Fruit fly (Drosophila melanogaster) whole organism, wandering third instar larva: Measurements from ENCODE around the gene CG12301.

Experiments
- Abd-B ChIP-seq: fragments of >200 bp; optimal IDR thresholded peaks from 2 replicates; lab custom pipeline; 2017; ENCODE audit warnings: missing biosample characterization, missing genetic modification characterization
- CG32264 ChIP-seq: fragments of 200-800 bp; sonication (Bioruptor generic); optimal IDR thresholded peaks from 2 replicates; lab custom pipeline; 2016; ENCODE audit warnings: missing biosample characterization, missing genetic modification characterization
- CG9705 ChIP-seq: fragments of 200-800 bp; sonication (Bioruptor generic); optimal IDR thresholded peaks from 2 replicates; lab custom pipeline; 2018; ENCODE audit warnings: missing biosample characterization, mild to moderate bottlenecking, missing genetic modification characterization
- CrebA ChIP-seq: fragments of 200-800 bp; sonication (Bioruptor generic); optimal IDR thresholded peaks from 2 replicates; lab custom pipeline; 2016; ENCODE audit warnings: missing biosample characterization, mild to moderate bottlenecking, missing genetic modification characterization, borderline replicate concordance
- Dfd ChIP-seq: fragments of >200 bp; optimal IDR thresholded peaks from 2 replicates; lab custom pipeline; 2017; ENCODE audit warnings: missing biosample characterization, missing genetic modification characterization
- Dif ChIP-seq: fragments of 200-275, 200-300 bp; sonication (Bioruptor generic); optimal IDR thresholded peaks from 2 replicates; lab custom pipeline; 2018; ENCODE audit warnings: missing biosample characterization, missing genetic modification characterization; ENCODE audit not compliant: partially characterized antibody
- GATAd ChIP-seq: sonication (Bioruptor generic); optimal IDR thresholded peaks from 2 replicates; lab custom pipeline; 2016; ENCODE audit warnings: missing biosample characterization, missing genetic modification characterization
- HLH106 ChIP-seq: fragments of 200-800 bp; optimal IDR thresholded peaks from 3 replicates; lab custom pipeline; 2019; ENCODE audit warnings: missing biosample characterization, mild to moderate bottlenecking, missing genetic modification characterization, moderate library complexity
- Hnf4 ChIP-seq: fragments of 200-800 bp; sonication (Bioruptor generic); optimal IDR thresholded peaks from 2 replicates; lab custom pipeline; 2016; ENCODE audit warnings: missing biosample characterization, mild to moderate bottlenecking, missing genetic modification characterization
- Hr78 ChIP-seq: fragments of >200 bp; optimal IDR thresholded peaks from 2 replicates; lab custom pipeline; 2017; ENCODE audit warnings: missing biosample characterization, missing genetic modification characterization
- Hr83 ChIP-seq: fragments of 200-300 bp; sonication (Bioruptor generic); optimal IDR thresholded peaks from 2 replicates; lab custom pipeline; 2016; ENCODE audit warnings: missing biosample characterization, mild to moderate bottlenecking, missing genetic modification characterization, moderate library complexity; ENCODE audit not compliant: poor library complexity, severe bottlenecking
- Jra ChIP-seq: sonication (Bioruptor generic); optimal IDR thresholded peaks from 2 replicates; lab custom pipeline; 2016; ENCODE audit warnings: missing biosample characterization, missing genetic modification characterization
- Mio ChIP-seq: sonication (Bioruptor generic); optimal IDR thresholded peaks from 2 replicates; lab custom pipeline; 2016; ENCODE audit warnings: missing biosample characterization, missing genetic modification characterization
- Myc ChIP-seq: fragments of >200 bp; optimal IDR thresholded peaks from 2 replicates; lab custom pipeline; 2017
- N ChIP-seq: fragments of >200 bp; optimal IDR thresholded peaks from 2 replicates; lab custom pipeline; 2018; ENCODE audit warnings: missing biosample characterization, missing external identifiers, missing genetic modification characterization
- OdsH ChIP-seq: fragments of 200-800 bp; sonication (Bioruptor generic); optimal IDR thresholded peaks from 2 replicates; lab custom pipeline; 2016; ENCODE audit warnings: missing biosample characterization, mild to moderate bottlenecking, missing genetic modification characterization
- Rel ChIP-seq, 2 experiments: fragments of 200-800 bp; sonication (Bioruptor generic) in 1 of 2; optimal IDR thresholded peaks; 2 replicates in 1 of 2; 3 replicates in 1 of 2; lab custom pipeline; 2016 to 2019; ENCODE audit warnings: mild to moderate bottlenecking in 2 of 2, missing biosample characterization in 2 of 2, missing genetic modification characterization in 2 of 2, moderate library complexity in 1 of 2
- Sp1 ChIP-seq: fragments of 200-800 bp; sonication (Bioruptor generic); optimal IDR thresholded peaks from 3 replicates; lab custom pipeline; 2019; ENCODE audit warnings: missing biosample characterization, mild to moderate bottlenecking, missing genetic modification characterization, moderate library complexity
- Vsx2 ChIP-seq: fragments of 200-300, 225-300 bp; sonication (Bioruptor generic); optimal IDR thresholded peaks from 2 replicates; lab custom pipeline; 2018; ENCODE audit warnings: missing biosample characterization, missing genetic modification characterization; ENCODE audit not compliant: partially characterized antibody
- br ChIP-seq: fragments of 200-800 bp; sonication (Bioruptor generic); optimal IDR thresholded peaks from 2 replicates; lab custom pipeline; 2016; ENCODE audit warnings: missing biosample characterization, missing genetic modification characterization
- brk ChIP-seq: fragments of 200-800 bp; sonication (Bioruptor generic); optimal IDR thresholded peaks from 2 replicates; lab custom pipeline; 2016; ENCODE audit warnings: missing biosample characterization, mild to moderate bottlenecking, missing genetic modification characterization
- dl ChIP-seq, 2 experiments: fragments of 175-275, 200-275 bp in 1 of 2; fragments of 200-275 bp in 1 of 2; sonication (Bioruptor generic); optimal IDR thresholded peaks; lab custom pipeline; 2018; ENCODE audit warnings: mild to moderate bottlenecking in 2 of 2, missing biosample characterization in 2 of 2, missing genetic modification characterization in 2 of 2, moderate library complexity in 2 of 2; ENCODE audit not compliant: partially characterized antibody in 2 of 2, insufficient read depth in 1 of 2
- dmrt93B ChIP-seq: fragments of 200-800 bp; sonication (Bioruptor generic); optimal IDR thresholded peaks from 2 replicates; lab custom pipeline; 2018; ENCODE audit warnings: missing biosample characterization, mild to moderate bottlenecking, missing genetic modification characterization
- dsf ChIP-seq: sonication (Bioruptor generic); optimal IDR thresholded peaks from 2 replicates; lab custom pipeline; 2016; ENCODE audit warnings: missing biosample characterization, missing genetic modification characterization, borderline replicate concordance
- ey ChIP-seq: fragments of 200-800 bp; sonication (Bioruptor generic); optimal IDR thresholded peaks from 2 replicates; lab custom pipeline; 2016; ENCODE audit warnings: missing biosample characterization, missing genetic modification characterization
- foxo ChIP-seq, 2 experiments: fragments of 200-800 bp; sonication (Bioruptor generic); optimal IDR thresholded peaks; 2 replicates in 1 of 2; 3 replicates in 1 of 2; lab custom pipeline; 2016 to 2017; ENCODE audit warnings: missing biosample characterization in 2 of 2, missing genetic modification characterization in 2 of 2
- fru ChIP-seq: fragments of 200-800 bp; sonication (Bioruptor generic); optimal IDR thresholded peaks from 3 replicates; lab custom pipeline; 2016; ENCODE audit warnings: missing biosample characterization, mild to moderate bottlenecking, missing genetic modification characterization
- h ChIP-seq: fragments of 200-800 bp; sonication (Bioruptor generic); optimal IDR thresholded peaks from 3 replicates; lab custom pipeline; 2016; ENCODE audit warnings: missing biosample characterization, mild to moderate bottlenecking, missing genetic modification characterization
- jim ChIP-seq: fragments of 175-275, 200-325 bp; sonication (Bioruptor generic); optimal IDR thresholded peaks from 2 replicates; lab custom pipeline; 2016; ENCODE audit warnings: missing biosample characterization, mild to moderate bottlenecking, missing genetic modification characterization
- lola ChIP-seq: fragments of >200 bp; optimal IDR thresholded peaks from 2 replicates; lab custom pipeline; 2017; ENCODE audit warnings: missing biosample characterization, missing genetic modification characterization
- pan ChIP-seq: fragments of >200 bp; optimal IDR thresholded peaks from 2 replicates; lab custom pipeline; 2017
- psq ChIP-seq: fragments of 200-800 bp; sonication (Bioruptor generic); optimal IDR thresholded peaks from 3 replicates; lab custom pipeline; 2017; ENCODE audit warnings: missing biosample characterization, mild to moderate bottlenecking, missing genetic modification characterization, moderate library complexity
- rgr ChIP-seq: fragments of 200-800 bp; sonication (Bioruptor generic); optimal IDR thresholded peaks from 3 replicates; lab custom pipeline; 2016; ENCODE audit warnings: missing biosample characterization, mild to moderate bottlenecking, missing genetic modification characterization
- sage ChIP-seq: fragments of 200-800 bp; sonication (Bioruptor generic); optimal IDR thresholded peaks from 2 replicates; lab custom pipeline; 2016; ENCODE audit warnings: missing biosample characterization, mild to moderate bottlenecking, missing genetic modification characterization
- sv ChIP-seq: fragments of 200-800 bp; sonication (Bioruptor generic); optimal IDR thresholded peaks from 3 replicates; lab custom pipeline; 2016; ENCODE audit warnings: missing biosample characterization, missing genetic modification characterization
- tai ChIP-seq: sonication (Bioruptor generic); optimal IDR thresholded peaks from 2 replicates; lab custom pipeline; 2016; ENCODE audit warnings: missing biosample characterization, missing genetic modification characterization
- usp ChIP-seq: fragments of >200 bp; optimal IDR thresholded peaks from 2 replicates; lab custom pipeline; 2017; ENCODE audit warnings: missing biosample characterization, missing genetic modification characterization
- woc ChIP-seq: sonication (Bioruptor generic); optimal IDR thresholded peaks from 2 replicates; lab custom pipeline; 2016; ENCODE audit warnings: missing biosample characterization, mild to moderate bottlenecking, missing genetic modification characterization

CG12301 gene

dm6 chr3L:15532368-15533030 lies 48.1 kb upstream of the CG12301 start (continued):
- TF ChIP-seq dl (GFP tag; optimal IDR thresholded peaks at IDR 0.05; lab: Kevin White, UChicago; ENCODE audit: insufficient read depth in 1 of 2, partially characterized antibody in 2 of 2), result peak; percentile 58 to 72
- peak; percentile 36 for TF ChIP-seq ey (GFP tag; lab: Kevin White, UChicago)
- TF ChIP-seq N (GFP tag; lab: Kevin White, UChicago), result no peak

- TF ChIP-seq dl (GFP tag; optimal IDR thresholded peaks at IDR 0.05; lab: Kevin White, UChicago; ENCODE audit: insufficient read depth in 1 of 2, partially characterized antibody in 2 of 2) (no peak), fru (GFP tag; lab: Kevin White, UChicago) (peak; percentile 92), GATAd (no peak), br (GFP tag; lab: Kevin White, UChicago) (peak; percentile 92), N (GFP tag; lab: Kevin White, UChicago) (no peak), Hr78 (no peak), Hnf4 (GFP tag; lab: Kevin White, UChicago) (peak; percentile 63), CG32264 (peak; percentile 55), OdsH (peak; percentile 92), tai (peak; percentile 80), Dfd (no peak), CG9705 (peak; percentile 65), pan (lab: Kevin White, UChicago) (no peak), Vsx2 (GFP tag; lab: Kevin White, UChicago) (no peak), brk (GFP tag; lab: Kevin White, UChicago) (peak; percentile 8), Hr83 (GFP tag; lab: Kevin White, UChicago) (no peak), lola (GFP tag; lab: Kevin White, UChicago) (no peak), CrebA (GFP tag; lab: Kevin White, UChicago) (peak; percentile 60), Mio (GFP tag; lab: Kevin White, UChicago) (peak; percentile 23), ey (GFP tag; lab: Kevin White, UChicago) (peak; percentile 93), Abd-B (no peak), Dif (peak; percentile 1), sv (no peak), HLH106 (peak; percentile 89), woc (GFP tag; lab: Kevin White, UChicago) (peak; percentile 93), dsf (no peak), rgr (GFP tag; lab: Kevin White, UChicago) (peak; percentile 89), h (GFP tag; lab: Kevin White, UChicago) (peak; percentile 93), Rel (GFP tag; optimal IDR thresholded peaks at IDR 0.05; lab: Kevin White, UChicago) (peak; percentile 45), Rel (tag; optimal IDR thresholded peaks at IDR 0.05; lab: Kevin White, UChicago) (peak; percentile 84), Myc (lab: Kevin White, UChicago) (no peak), dmrt93B (peak; percentile 84), usp (GFP tag; lab: Kevin White, UChicago) (no peak), foxo (GFP tag; optimal IDR thresholded peaks at IDR 0.05; lab: Kevin White, UChicago) (peak; percentile 59 to 92), jim (GFP tag; lab: Kevin White, UChicago) (no peak), Sp1 (GFP tag; lab: Kevin White, UChicago) (peak; percentile 86), sage (GFP tag; lab: Kevin White, UChicago) (peak; percentile 76), Jra (GFP tag; lab: Kevin White, UChicago) (peak; percentile 62), psq (peak; percentile 74)
These were observed 47.0 kb upstream of the CG12301 start for dm6 chr3L:15533402-15534129.
